Worm (Caenorhabditis elegans): Measurements from ENCODE around the gene R102.4.

- TF ChIP-seq zag-1 (tag; optimal IDR thresholded peaks at IDR 0.05) (no peak), ceh-82 (tag; optimal IDR thresholded peaks at IDR 0.05) (no peak), fos-1 (tag; optimal IDR thresholded peaks at IDR 0.05) (no peak), egl-27 (tag; optimal IDR thresholded peaks at IDR 0.05) (no peak), pha-4 (tag; optimal IDR thresholded peaks at IDR 0.05) (no peak), ztf-11 (tag; optimal IDR thresholded peaks at IDR 0.05) (no peak), nhr-28 (tag; optimal IDR thresholded peaks at IDR 0.05) (no peak)
Measured at ce11 chrIV:10699660-10700059, 4.6 kb upstream of the R102.4 start, which contains the start of gene R102.11.

Data from whole organism, L3 larva.